Fruit fly (Drosophila melanogaster): ENCODE results near the gene Vha68-1.

dm6 chr2L:13003659-13004058 lies 248 bp downstream of the Vha68-1 start:
- TF ChIP-seq pan (optimal IDR thresholded peaks at IDR 0.05): no peak
- TF ChIP-seq sage (GFP tag; optimal IDR thresholded peaks at IDR 0.05): no peak
- no peak for TF ChIP-seq Hnf4 (GFP tag; optimal IDR thresholded peaks at IDR 0.05)
- TF ChIP-seq psq (GFP tag; optimal IDR thresholded peaks at IDR 0.05): no peak
- TF ChIP-seq foxo (GFP tag; optimal IDR thresholded peaks at IDR 0.05): no peak
- TF ChIP-seq Dfd (GFP tag; optimal IDR thresholded peaks at IDR 0.05): no peak
- TF ChIP-seq usp (GFP tag; optimal IDR thresholded peaks at IDR 0.05): no peak
- no peak for TF ChIP-seq ey (GFP tag; optimal IDR thresholded peaks at IDR 0.05)
